Fruit fly (Drosophila melanogaster): ENCODE measurements around the gene kirre.

DNA sequence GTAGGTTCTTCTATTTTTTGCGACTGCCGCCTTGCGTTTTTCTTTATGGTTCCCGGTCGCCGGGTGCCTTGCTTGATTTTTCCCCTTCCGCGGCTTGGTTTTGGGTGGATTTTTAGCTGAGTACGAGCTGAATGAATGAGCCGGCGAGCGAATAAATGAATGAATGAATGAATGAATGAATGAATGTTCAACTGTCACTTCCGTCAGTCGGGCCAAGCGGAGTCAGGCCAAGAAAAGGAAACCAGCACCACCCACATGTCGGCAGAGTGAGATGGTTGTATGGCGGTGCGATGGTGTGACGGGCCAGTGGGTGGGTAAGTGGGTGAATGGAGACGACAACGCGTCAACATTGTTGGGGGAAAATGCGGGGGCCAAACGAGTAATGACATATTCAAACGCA, 228.9 kb downstream of the kirre start:
- TF ChIP-seq ttk (optimal IDR thresholded peaks at IDR 0.05) = no peak
- TF ChIP-seq Sin3A (optimal IDR thresholded peaks at IDR 0.05) = no peak
